Worm (Caenorhabditis elegans): ENCODE data around the gene dhp-2.

- TF ChIP-seq unc-62 (GFP tag; optimal IDR thresholded peaks at IDR 0.05) (no peak), unc-30 (tag; optimal IDR thresholded peaks at IDR 0.05) (no peak), hlh-17 (GFP tag; optimal IDR thresholded peaks at IDR 0.05; ENCODE audit: borderline replicate concordance) (no peak), snu-23 (GFP tag; optimal IDR thresholded peaks at IDR 0.05) (no peak), nhr-76 (tag; optimal IDR thresholded peaks at IDR 0.05) (no peak), ceh-8 (GFP tag; optimal IDR thresholded peaks at IDR 0.05) (no peak)
Observed at ce11 chrIV:9993403-9994132, 15.6 kb downstream of the dhp-2 start.

Data from whole organism, L1 larva.